Worm (Caenorhabditis elegans) whole organism, L4/young adult: ENCODE data around the gene Y37H2A.7.

ENCODE experiments used
- dao-5 ChIP-seq: sonication (generic microtip); optimal IDR thresholded peaks from 2 replicates; lab custom pipeline; 2016; ENCODE audit warnings: missing genotype, missing genetic modification characterization, moderate library complexity, missing compliant biosample characterization
- him-1 ChIP-seq: sonication (generic microtip); optimal IDR thresholded peaks from 2 replicates; lab custom pipeline; 2016; ENCODE audit warnings: missing genotype, missing genetic modification reagents, missing genetic modification characterization, missing compliant biosample characterization

ce11 chrV:18128545-18128944 is 5.7 kb downstream of the Y37H2A.7 start:
- TF ChIP-seq him-1 (tag; lab: Kevin White, UChicago) (no peak), dao-5 (no peak)
